Fruit fly (Drosophila melanogaster) whole organism, wandering third instar larva: ENCODE measurements around the gene CanA-14F.

Experiments
- CG32264 ChIP-seq: fragments of 200-800 bp; sonication (Bioruptor generic); optimal IDR thresholded peaks from 2 replicates; lab custom pipeline; 2016; ENCODE audit warnings: missing biosample characterization, missing genetic modification characterization
- Dfd ChIP-seq: fragments of >200 bp; optimal IDR thresholded peaks from 2 replicates; lab custom pipeline; 2017; ENCODE audit warnings: missing biosample characterization, missing genetic modification characterization
- Dif ChIP-seq: fragments of 200-275, 200-300 bp; sonication (Bioruptor generic); optimal IDR thresholded peaks from 2 replicates; lab custom pipeline; 2018; ENCODE audit warnings: missing biosample characterization, missing genetic modification characterization; ENCODE audit not compliant: partially characterized antibody
- HLH106 ChIP-seq: fragments of 200-800 bp; optimal IDR thresholded peaks from 3 replicates; lab custom pipeline; 2019; ENCODE audit warnings: missing biosample characterization, mild to moderate bottlenecking, missing genetic modification characterization, moderate library complexity
- Hr78 ChIP-seq: fragments of >200 bp; optimal IDR thresholded peaks from 2 replicates; lab custom pipeline; 2017; ENCODE audit warnings: missing biosample characterization, missing genetic modification characterization
- Myc ChIP-seq: fragments of >200 bp; optimal IDR thresholded peaks from 2 replicates; lab custom pipeline; 2017
- N ChIP-seq: fragments of >200 bp; optimal IDR thresholded peaks from 2 replicates; lab custom pipeline; 2018; ENCODE audit warnings: missing biosample characterization, missing external identifiers, missing genetic modification characterization
- OdsH ChIP-seq: fragments of 200-800 bp; sonication (Bioruptor generic); optimal IDR thresholded peaks from 2 replicates; lab custom pipeline; 2016; ENCODE audit warnings: missing biosample characterization, mild to moderate bottlenecking, missing genetic modification characterization
- Rel ChIP-seq, 2 experiments: fragments of 200-800 bp; sonication (Bioruptor generic) in 1 of 2; optimal IDR thresholded peaks; 2 replicates in 1 of 2; 3 replicates in 1 of 2; lab custom pipeline; 2016 to 2019; ENCODE audit warnings: mild to moderate bottlenecking in 2 of 2, missing biosample characterization in 2 of 2, missing genetic modification characterization in 2 of 2, moderate library complexity in 1 of 2
- Vsx2 ChIP-seq: fragments of 200-300, 225-300 bp; sonication (Bioruptor generic); optimal IDR thresholded peaks from 2 replicates; lab custom pipeline; 2018; ENCODE audit warnings: missing biosample characterization, missing genetic modification characterization; ENCODE audit not compliant: partially characterized antibody
- br ChIP-seq: fragments of 200-800 bp; sonication (Bioruptor generic); optimal IDR thresholded peaks from 2 replicates; lab custom pipeline; 2016; ENCODE audit warnings: missing biosample characterization, missing genetic modification characterization
- brk ChIP-seq: fragments of 200-800 bp; sonication (Bioruptor generic); optimal IDR thresholded peaks from 2 replicates; lab custom pipeline; 2016; ENCODE audit warnings: missing biosample characterization, mild to moderate bottlenecking, missing genetic modification characterization
- dl ChIP-seq, 2 experiments: fragments of 175-275, 200-275 bp in 1 of 2; fragments of 200-275 bp in 1 of 2; sonication (Bioruptor generic); optimal IDR thresholded peaks; lab custom pipeline; 2018; ENCODE audit warnings: mild to moderate bottlenecking in 2 of 2, missing biosample characterization in 2 of 2, missing genetic modification characterization in 2 of 2, moderate library complexity in 2 of 2; ENCODE audit not compliant: partially characterized antibody in 2 of 2, insufficient read depth in 1 of 2
- dmrt93B ChIP-seq: fragments of 200-800 bp; sonication (Bioruptor generic); optimal IDR thresholded peaks from 2 replicates; lab custom pipeline; 2018; ENCODE audit warnings: missing biosample characterization, mild to moderate bottlenecking, missing genetic modification characterization
- dsf ChIP-seq: sonication (Bioruptor generic); optimal IDR thresholded peaks from 2 replicates; lab custom pipeline; 2016; ENCODE audit warnings: missing biosample characterization, missing genetic modification characterization, borderline replicate concordance
- ey ChIP-seq: fragments of 200-800 bp; sonication (Bioruptor generic); optimal IDR thresholded peaks from 2 replicates; lab custom pipeline; 2016; ENCODE audit warnings: missing biosample characterization, missing genetic modification characterization
- foxo ChIP-seq, 2 experiments: fragments of 200-800 bp; sonication (Bioruptor generic); optimal IDR thresholded peaks; 2 replicates in 1 of 2; 3 replicates in 1 of 2; lab custom pipeline; 2016 to 2017; ENCODE audit warnings: missing biosample characterization in 2 of 2, missing genetic modification characterization in 2 of 2
- fru ChIP-seq: fragments of 200-800 bp; sonication (Bioruptor generic); optimal IDR thresholded peaks from 3 replicates; lab custom pipeline; 2016; ENCODE audit warnings: missing biosample characterization, mild to moderate bottlenecking, missing genetic modification characterization
- h ChIP-seq: fragments of 200-800 bp; sonication (Bioruptor generic); optimal IDR thresholded peaks from 3 replicates; lab custom pipeline; 2016; ENCODE audit warnings: missing biosample characterization, mild to moderate bottlenecking, missing genetic modification characterization
- lola ChIP-seq: fragments of >200 bp; optimal IDR thresholded peaks from 2 replicates; lab custom pipeline; 2017; ENCODE audit warnings: missing biosample characterization, missing genetic modification characterization
- pan ChIP-seq: fragments of >200 bp; optimal IDR thresholded peaks from 2 replicates; lab custom pipeline; 2017
- psq ChIP-seq: fragments of 200-800 bp; sonication (Bioruptor generic); optimal IDR thresholded peaks from 3 replicates; lab custom pipeline; 2017; ENCODE audit warnings: missing biosample characterization, mild to moderate bottlenecking, missing genetic modification characterization, moderate library complexity
- rgr ChIP-seq: fragments of 200-800 bp; sonication (Bioruptor generic); optimal IDR thresholded peaks from 3 replicates; lab custom pipeline; 2016; ENCODE audit warnings: missing biosample characterization, mild to moderate bottlenecking, missing genetic modification characterization
- sv ChIP-seq: fragments of 200-800 bp; sonication (Bioruptor generic); optimal IDR thresholded peaks from 3 replicates; lab custom pipeline; 2016; ENCODE audit warnings: missing biosample characterization, missing genetic modification characterization
- tai ChIP-seq: sonication (Bioruptor generic); optimal IDR thresholded peaks from 2 replicates; lab custom pipeline; 2016; ENCODE audit warnings: missing biosample characterization, missing genetic modification characterization
- woc ChIP-seq: sonication (Bioruptor generic); optimal IDR thresholded peaks from 2 replicates; lab custom pipeline; 2016; ENCODE audit warnings: missing biosample characterization, mild to moderate bottlenecking, missing genetic modification characterization

Gene CanA-14F

DNA sequence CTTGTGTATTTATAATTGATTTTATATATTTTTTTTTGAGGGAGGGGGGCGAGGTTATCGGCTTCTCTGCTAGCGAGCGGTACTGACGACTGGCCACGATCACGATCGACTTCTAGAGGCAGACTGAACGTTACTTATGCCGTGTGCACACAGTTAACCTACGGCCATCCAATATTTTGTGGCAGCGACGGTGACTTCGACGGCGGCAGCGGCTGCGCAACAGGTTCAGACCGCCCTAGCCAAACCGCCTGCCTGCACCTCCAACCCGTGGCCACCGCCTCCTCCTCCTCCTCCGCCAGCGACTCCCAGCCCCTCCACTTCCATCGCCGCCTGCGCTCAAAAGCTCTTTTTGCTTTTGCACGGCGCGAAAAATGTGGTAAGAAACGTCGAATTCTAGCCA, 34.5 kb upstream of the CanA-14F start, which contains the start of gene CG9782:
CG9782 (minus strand) TSS at position 128 of the 400 bp plus-strand sequence.
- TF ChIP-seq Dif (GFP tag; lab: Kevin White, UChicago) (peak; percentile 21), Dfd (GFP tag; lab: Kevin White, UChicago) (no peak), Hr78 (no peak), fru (GFP tag; lab: Kevin White, UChicago) (peak; percentile 87), pan (lab: Kevin White, UChicago) (no peak), sv (GFP tag; lab: Kevin White, UChicago) (no peak), rgr (GFP tag; lab: Kevin White, UChicago) (no peak), lola (GFP tag; lab: Kevin White, UChicago) (no peak), N (GFP tag; lab: Kevin White, UChicago) (no peak), CG32264 (GFP tag; lab: Kevin White, UChicago) (no peak), woc (GFP tag; lab: Kevin White, UChicago) (peak; percentile 8), Vsx2 (GFP tag; lab: Kevin White, UChicago) (peak; percentile 8), dl (GFP tag; optimal IDR thresholded peaks at IDR 0.05; lab: Kevin White, UChicago; ENCODE audit: insufficient read depth in 1 of 2, partially characterized antibody in 2 of 2) (peak in 1 of 2 experiments; percentile 17)

DNA sequence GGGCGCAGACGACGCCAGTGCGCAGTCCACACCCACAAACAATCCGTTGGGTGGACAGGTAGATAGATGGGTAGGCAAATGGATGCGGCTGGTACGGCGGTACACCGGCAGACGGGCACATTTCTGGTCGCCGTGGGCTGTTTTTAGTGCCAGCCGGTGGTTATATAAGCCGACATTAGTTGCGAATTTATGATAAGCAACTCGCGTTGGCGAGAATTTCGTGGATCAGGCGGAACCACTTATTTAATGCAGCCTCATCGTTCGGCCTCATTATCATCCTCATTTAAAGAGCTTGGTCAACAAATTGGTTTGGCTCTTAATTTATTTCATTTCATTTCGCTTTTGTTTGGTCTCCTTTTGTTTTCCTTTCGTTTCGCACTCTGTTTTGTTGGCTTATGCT, 31.8 kb upstream of the CanA-14F start:
- TF ChIP-seq psq (GFP tag; lab: Kevin White, UChicago) (peak; percentile 12), Myc (lab: Kevin White, UChicago) (no peak)
- TF ChIP-seq, all 38 proteins: peak for 1

DNA sequence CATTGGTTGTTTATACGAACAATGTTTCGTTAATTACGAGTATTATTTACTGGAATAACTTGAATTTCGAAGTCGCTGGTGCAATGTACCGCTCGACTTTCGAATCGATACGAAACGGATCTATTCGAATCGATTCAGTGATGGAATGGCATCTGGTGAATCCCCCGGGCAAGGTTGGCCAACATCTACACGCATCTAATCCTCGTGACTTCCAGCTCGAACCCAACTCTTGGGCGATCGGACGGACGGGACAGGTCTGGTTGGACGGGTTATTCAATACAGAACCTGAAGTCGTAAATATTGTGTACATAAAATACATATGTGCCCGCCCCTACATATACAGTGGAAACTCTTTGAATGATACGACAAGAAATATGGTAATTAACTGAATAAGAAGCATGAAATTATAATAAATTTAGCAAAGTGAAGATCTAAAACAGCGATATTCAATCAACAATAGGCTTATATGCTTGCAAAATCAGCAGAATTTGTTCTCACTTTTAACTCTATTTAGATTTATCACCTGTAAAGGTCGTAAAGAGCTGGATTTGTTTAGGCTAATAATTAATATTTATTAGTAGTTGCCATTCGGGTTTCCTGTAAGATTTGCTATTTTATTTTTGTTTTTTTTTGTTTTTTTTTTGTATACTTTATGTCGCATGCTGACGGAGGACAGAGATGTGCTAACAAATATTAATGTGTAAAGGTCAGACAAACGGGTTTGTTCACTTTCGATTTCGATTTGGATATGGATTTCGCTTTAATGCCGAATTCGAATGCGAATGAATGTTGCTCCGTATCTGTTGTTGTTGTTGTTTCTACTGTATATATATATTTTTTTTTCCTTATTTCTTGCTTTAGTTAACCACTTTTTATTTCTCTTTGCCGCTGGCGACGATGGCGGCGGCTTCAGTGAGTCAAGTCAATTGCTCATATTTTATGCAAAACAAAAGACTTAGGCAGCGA, 30.1 kb upstream of the CanA-14F start:
- TF ChIP-seq Dfd (GFP tag; lab: Kevin White, UChicago) (no peak), ey (GFP tag; lab: Kevin White, UChicago) (no peak), Dif (GFP tag; lab: Kevin White, UChicago) (no peak), N (GFP tag; lab: Kevin White, UChicago) (no peak), Vsx2 (GFP tag; lab: Kevin White, UChicago) (no peak), h (no peak), HLH106 (tag; lab: Kevin White, UChicago) (peak; percentile 10), fru (GFP tag; lab: Kevin White, UChicago) (no peak), Myc (lab: Kevin White, UChicago) (no peak), Rel (GFP tag; optimal IDR thresholded peaks at IDR 0.05; lab: Kevin White, UChicago) (no peak), Rel (tag; optimal IDR thresholded peaks at IDR 0.05; lab: Kevin White, UChicago) (peak; percentile 83), dl (GFP tag; optimal IDR thresholded peaks at IDR 0.05; lab: Kevin White, UChicago; ENCODE audit: insufficient read depth in 1 of 2, partially characterized antibody in 2 of 2) (no peak), foxo (GFP tag; optimal IDR thresholded peaks at IDR 0.05; lab: Kevin White, UChicago) (peak in 1 of 2 experiments; percentile 1), brk (GFP tag; lab: Kevin White, UChicago) (no peak)

DNA sequence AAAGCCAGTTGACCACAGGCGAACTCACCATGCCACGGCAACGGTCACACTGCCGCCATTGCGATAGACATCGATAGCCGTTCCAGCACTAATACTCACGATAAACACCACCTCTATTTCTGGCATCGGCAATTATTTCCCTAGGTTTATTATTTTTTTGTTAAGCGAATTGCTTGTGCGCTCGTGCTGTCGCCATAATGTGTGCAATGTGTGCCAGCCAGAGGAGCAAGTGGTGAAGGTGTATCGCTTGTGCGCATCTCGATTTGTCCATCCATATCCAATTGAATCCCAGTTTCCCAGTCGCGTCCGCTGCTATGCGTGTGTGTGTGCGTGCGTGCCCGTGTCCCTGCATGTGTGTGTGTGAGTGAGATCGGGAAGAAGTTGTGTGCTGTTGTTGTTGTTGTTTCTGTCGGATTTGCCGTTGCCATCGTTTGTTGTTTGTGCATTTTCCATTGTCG, 23.7 kb upstream of the CanA-14F start, which contains the start of gene mbt:
mbt (plus strand) TSS at position 85 of the 458 bp plus-strand sequence.
- TF ChIP-seq br (GFP tag; lab: Kevin White, UChicago) (no peak), sv (GFP tag; lab: Kevin White, UChicago) (no peak), tai (no peak), Dif (GFP tag; lab: Kevin White, UChicago) (no peak), OdsH (GFP tag; lab: Kevin White, UChicago) (no peak), pan (lab: Kevin White, UChicago) (no peak), h (peak; percentile 35), dmrt93B (no peak), dsf (GFP tag; lab: Kevin White, UChicago) (no peak), psq (GFP tag; lab: Kevin White, UChicago) (peak; percentile 8), Vsx2 (GFP tag; lab: Kevin White, UChicago) (no peak), ey (GFP tag; lab: Kevin White, UChicago) (no peak), Myc (lab: Kevin White, UChicago) (peak; percentile 80), Dfd (GFP tag; lab: Kevin White, UChicago) (peak; percentile 64), fru (GFP tag; lab: Kevin White, UChicago) (no peak), N (GFP tag; lab: Kevin White, UChicago) (peak; percentile 68), woc (GFP tag; lab: Kevin White, UChicago) (no peak)
- TF ChIP-seq, all 38 proteins: peak for 5
